Fruit fly (Drosophila melanogaster): ENCODE results near the gene Nepl11.

Gene Nepl11

dm6 chr3R:4318589-4318988 lies 23.9 kb upstream of the Nepl11 start:
- TF ChIP-seq achi (GFP tag; optimal IDR thresholded peaks at IDR 0.05) = no peak
- no peak for TF ChIP-seq Eip75B (GFP tag; optimal IDR thresholded peaks at IDR 0.05)
- no peak for TF ChIP-seq CG16779 (tag; optimal IDR thresholded peaks at IDR 0.05)
- TF ChIP-seq CG6163 (GFP tag; IDR thresholded peaks at IDR 0.05) = no peak
- TF ChIP-seq CG8319 (GFP tag; optimal IDR thresholded peaks at IDR 0.05) = no peak
- no peak for TF ChIP-seq esn (GFP tag; optimal IDR thresholded peaks at IDR 0.05)
- no peak for TF ChIP-seq CG1621 (tag; optimal IDR thresholded peaks at IDR 0.05)

- TF ChIP-seq Eip78C (GFP tag) = peak; percentile 74
- 0 out of 2 replicates have a peak, but pooled peaks have one; percentile 17 for TF ChIP-seq CG15336 (GFP tag; IDR thresholded peaks at IDR 0.05)
- peak; percentile 40 for TF ChIP-seq esn (GFP tag; optimal IDR thresholded peaks at IDR 0.05)
- TF ChIP-seq CG6792 (GFP tag; optimal IDR thresholded peaks at IDR 0.05) = no peak
- peak; percentile 17 for TF ChIP-seq CG8632 (GFP tag; optimal IDR thresholded peaks at IDR 0.05)
- peak; percentile 21 for TF ChIP-seq fkh (GFP tag; optimal IDR thresholded peaks at IDR 0.05)
- peak; percentile 5 for TF ChIP-seq Hr39 (GFP tag; optimal IDR thresholded peaks at IDR 0.05)
- peak; percentile 45 for TF ChIP-seq CG34406 (GFP tag; optimal IDR thresholded peaks at IDR 0.05)
- peak; percentile 11 for TF ChIP-seq lz (GFP tag; optimal IDR thresholded peaks at IDR 0.05)
- TF ChIP-seq acj6 (GFP tag; optimal IDR thresholded peaks at IDR 0.05) = peak; percentile 19
- no peak for TF ChIP-seq CG9139 (GFP tag; optimal IDR thresholded peaks at IDR 0.05)
- TF ChIP-seq CG3919 (GFP tag; optimal IDR thresholded peaks at IDR 0.05) = no peak
- TF ChIP-seq dsx (GFP tag; optimal IDR thresholded peaks at IDR 0.05; ENCODE audit: poor library complexity, severe bottlenecking) = no peak
- TF ChIP-seq Gug (GFP tag; IDR thresholded peaks at IDR 0.05) = no peak
- TF ChIP-seq Ets96B (tag; optimal IDR thresholded peaks at IDR 0.05) = peak; percentile 28
- TF ChIP-seq achi (GFP tag; optimal IDR thresholded peaks at IDR 0.05) = peak; percentile 46
- TF ChIP-seq Lpt (GFP tag; optimal IDR thresholded peaks at IDR 0.05) = no peak
- TF ChIP-seq vri (GFP tag; optimal IDR thresholded peaks at IDR 0.05) = peak; percentile 83
- TF ChIP-seq CG3032 (tag; optimal IDR thresholded peaks at IDR 0.05) = peak; percentile 61
- peak; percentile 5 for TF ChIP-seq CG31627 (GFP tag; optimal IDR thresholded peaks at IDR 0.05)
- TF ChIP-seq OdsH (GFP tag; optimal IDR thresholded peaks at IDR 0.05) = no peak
- peak; percentile 50; the same call in 1 of the 3 replicates for TF ChIP-seq CG8119 (GFP tag; IDR thresholded peaks at IDR 0.05)
- no peak for TF ChIP-seq cyc (GFP tag; optimal IDR thresholded peaks at IDR 0.05)
Measured at dm6 chr3R:4311067-4311723, 16.6 kb upstream of the Nepl11 start, which contains the start of gene Suv3. Gene Suv3, plus strand, starts transcription at chr3R:4311555.

DNA sequence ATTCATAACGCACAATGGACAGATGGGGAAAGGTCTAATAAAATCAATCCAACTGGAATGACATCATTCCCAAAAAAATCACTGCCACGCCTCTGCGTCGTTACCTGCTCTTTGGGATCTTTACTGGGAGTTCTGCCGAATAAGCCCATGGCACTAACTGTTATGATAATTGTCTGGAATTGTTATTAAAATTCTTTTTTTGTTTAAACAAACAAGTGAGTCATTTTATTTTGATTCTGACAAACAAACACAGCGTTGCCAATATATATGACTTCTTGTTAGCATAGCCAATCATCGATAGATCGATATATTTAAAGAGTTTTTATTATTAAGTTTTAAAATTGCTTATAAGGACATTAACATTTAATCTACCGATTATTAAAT lies 16.0 kb upstream of the Nepl11 start, which contains the start of gene Vps24:
Gene Vps24, minus strand, starts transcription at position 265 of the 384 bp plus-strand sequence.
- TF ChIP-seq fkh (GFP tag; optimal IDR thresholded peaks at IDR 0.05) (peak; percentile 80), eg (GFP tag; IDR thresholded peaks at IDR 0.05) (no peak), CG16779 (tag; optimal IDR thresholded peaks at IDR 0.05) (no peak), CG8119 (GFP tag; IDR thresholded peaks at IDR 0.05) (no peak), CG10631 (GFP tag; optimal IDR thresholded peaks at IDR 0.05) (no peak), vri (GFP tag; optimal IDR thresholded peaks at IDR 0.05) (peak; percentile 35), CG34406 (GFP tag; optimal IDR thresholded peaks at IDR 0.05) (no peak)

DNA sequence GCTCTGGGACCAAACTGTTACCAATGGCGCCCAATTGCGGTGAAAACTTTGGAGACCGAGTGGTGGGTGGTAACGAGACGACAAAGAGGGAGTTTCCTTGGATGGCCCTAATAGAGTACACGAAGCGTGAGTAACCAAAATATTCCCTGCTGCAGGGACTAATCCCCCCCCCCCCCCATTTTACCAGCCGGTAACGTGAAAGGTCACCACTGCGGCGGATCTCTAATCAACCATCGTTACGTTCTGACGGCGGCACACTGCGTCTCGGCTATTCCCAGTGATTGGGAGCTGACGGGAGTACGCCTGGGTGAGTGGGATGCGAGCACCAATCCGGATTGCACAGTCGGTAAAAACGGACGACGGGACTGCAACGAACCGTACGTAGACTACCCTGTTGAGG lies 14.1 kb upstream of the Nepl11 start:
- no peak for TF ChIP-seq CG34406 (GFP tag; optimal IDR thresholded peaks at IDR 0.05)
- peak; percentile 56 for TF ChIP-seq svp (GFP tag)

- TF ChIP-seq ss (GFP tag; optimal IDR thresholded peaks at IDR 0.05) (peak in 1 of 2 experiments; percentile 47), net (GFP tag; optimal IDR thresholded peaks at IDR 0.05) (no peak), salr (GFP tag; optimal IDR thresholded peaks at IDR 0.05) (no peak), achi (GFP tag; optimal IDR thresholded peaks at IDR 0.05) (no peak), Sox102F (GFP tag; optimal IDR thresholded peaks at IDR 0.05) (peak; percentile 41), CG4318 (GFP tag; optimal IDR thresholded peaks at IDR 0.05) (no peak), svp (GFP tag) (peak; percentile 96), vri (GFP tag; optimal IDR thresholded peaks at IDR 0.05) (peak; percentile 21), Eip93F (GFP tag; optimal IDR thresholded peaks at IDR 0.05) (no peak), fd85E (GFP tag; optimal IDR thresholded peaks at IDR 0.05) (peak; percentile 35), spab (GFP tag; optimal IDR thresholded peaks at IDR 0.05) (no peak), CG6854 (GFP tag; optimal IDR thresholded peaks at IDR 0.05) (peak; percentile 76), Smox (GFP tag; optimal IDR thresholded peaks at IDR 0.05) (no peak), CG6163 (GFP tag; IDR thresholded peaks at IDR 0.05) (no peak), CG1621 (tag; optimal IDR thresholded peaks at IDR 0.05) (peak; percentile 78), Blimp-1 (GFP tag; optimal IDR thresholded peaks at IDR 0.05) (no peak)
Measured at dm6 chr3R:4307664-4308416, 13.2 kb upstream of the Nepl11 start, which contains the start of gene MP1. Gene MP1, plus strand, starts transcription at chr3R:4307908.
